Worm (Caenorhabditis elegans): ENCODE measurements around the gene B0454.26.
A peak's percentile ranks its signal among the peaks of the same experiment; 100 is the strongest.

B0454.26 gene

ce11 chrII:3064631-3065030 lies 26.3 kb upstream of the B0454.26 start:
- TF ChIP-seq flt-1 (GFP tag; IDR thresholded peaks at IDR 0.05), result no peak
- no peak for TF ChIP-seq ref-1 (GFP tag; conservative IDR thresholded peaks at IDR 0.05)
- TF ChIP-seq T22C8.4 (GFP tag; IDR thresholded peaks at IDR 0.05), result peak; percentile 75
- TF ChIP-seq tab-1 (GFP tag; IDR thresholded peaks at IDR 0.05), result no peak
- no peak for TF ChIP-seq cog-1 (tag; optimal IDR thresholded peaks at IDR 0.05)
- TF ChIP-seq ztf-23 (GFP tag; IDR thresholded peaks at IDR 0.05), result no peak
- TF ChIP-seq ztf-29 (GFP tag; IDR thresholded peaks at IDR 0.05), result no peak
- TF ChIP-seq med-1 (GFP tag; optimal IDR thresholded peaks at IDR 0.05; ENCODE audit: insufficient read depth), result no peak
- TF ChIP-seq klf-2 (GFP tag; conservative IDR thresholded peaks at IDR 0.05), result no peak

ce11 chrII:3063984-3064383 lies 25.6 kb upstream of the B0454.26 start:
- TF ChIP-seq med-1 (GFP tag; optimal IDR thresholded peaks at IDR 0.05; ENCODE audit: insufficient read depth), result no peak
- no peak for TF ChIP-seq tab-1 (GFP tag; IDR thresholded peaks at IDR 0.05)
- no peak for TF ChIP-seq flt-1 (GFP tag; IDR thresholded peaks at IDR 0.05)
- no peak for TF ChIP-seq ztf-23 (GFP tag; IDR thresholded peaks at IDR 0.05)
- no peak for TF ChIP-seq cog-1 (tag; optimal IDR thresholded peaks at IDR 0.05)
- TF ChIP-seq T22C8.4 (GFP tag; IDR thresholded peaks at IDR 0.05), result peak; percentile 93
- no peak for TF ChIP-seq klf-2 (GFP tag; conservative IDR thresholded peaks at IDR 0.05)
- no peak for TF ChIP-seq ztf-29 (GFP tag; IDR thresholded peaks at IDR 0.05)

ce11 chrII:3063366-3063765 lies 25.0 kb upstream of the B0454.26 start:
- no peak for TF ChIP-seq ztf-23 (GFP tag; IDR thresholded peaks at IDR 0.05)
- TF ChIP-seq T22C8.4 (GFP tag; IDR thresholded peaks at IDR 0.05), result peak; percentile 88

- TF ChIP-seq med-1 (GFP tag; optimal IDR thresholded peaks at IDR 0.05; ENCODE audit: insufficient read depth), result no peak
- no peak for TF ChIP-seq flt-1 (GFP tag; IDR thresholded peaks at IDR 0.05)
- TF ChIP-seq ztf-29 (GFP tag; IDR thresholded peaks at IDR 0.05), result no peak
- no peak for TF ChIP-seq cog-1 (tag; optimal IDR thresholded peaks at IDR 0.05)
- no peak for TF ChIP-seq ref-1 (GFP tag; conservative IDR thresholded peaks at IDR 0.05)
- TF ChIP-seq klf-2 (GFP tag; conservative IDR thresholded peaks at IDR 0.05), result no peak
- TF ChIP-seq T22C8.4 (GFP tag; IDR thresholded peaks at IDR 0.05), result peak; percentile 41
These were observed 24.5 kb upstream of the B0454.26 start for ce11 chrII:3062876-3063275.

- TF ChIP-seq klf-2 (GFP tag; conservative IDR thresholded peaks at IDR 0.05), result no peak
- peak; percentile 58 for TF ChIP-seq T22C8.4 (GFP tag; IDR thresholded peaks at IDR 0.05)
- no peak for TF ChIP-seq med-1 (GFP tag; optimal IDR thresholded peaks at IDR 0.05; ENCODE audit: insufficient read depth)
- TF ChIP-seq tab-1 (GFP tag; IDR thresholded peaks at IDR 0.05), result 0 out of 2 replicates have a peak, but pooled peaks have one; percentile 38
- no peak for TF ChIP-seq cog-1 (tag; optimal IDR thresholded peaks at IDR 0.05)
- peak; percentile 62; the same call in 1 of the 2 replicates for TF ChIP-seq flt-1 (GFP tag; IDR thresholded peaks at IDR 0.05)
- TF ChIP-seq ref-1 (GFP tag; conservative IDR thresholded peaks at IDR 0.05), result no peak
- no peak for TF ChIP-seq ztf-23 (GFP tag; IDR thresholded peaks at IDR 0.05)
- no peak for TF ChIP-seq ztf-29 (GFP tag; IDR thresholded peaks at IDR 0.05)
These were observed 23.9 kb upstream of the B0454.26 start for ce11 chrII:3062222-3062621.

- TF ChIP-seq T22C8.4 (GFP tag; IDR thresholded peaks at IDR 0.05) (no peak), ztf-29 (GFP tag; IDR thresholded peaks at IDR 0.05) (no peak), med-1 (GFP tag; optimal IDR thresholded peaks at IDR 0.05; ENCODE audit: insufficient read depth) (no peak), ztf-23 (GFP tag; IDR thresholded peaks at IDR 0.05) (no peak), ref-1 (GFP tag; conservative IDR thresholded peaks at IDR 0.05) (no peak), flt-1 (GFP tag; IDR thresholded peaks at IDR 0.05) (no peak), tab-1 (GFP tag; IDR thresholded peaks at IDR 0.05) (no peak), cog-1 (tag; optimal IDR thresholded peaks at IDR 0.05) (no peak), klf-2 (GFP tag; conservative IDR thresholded peaks at IDR 0.05) (no peak)
These were observed 23.3 kb upstream of the B0454.26 start for ce11 chrII:3061605-3062004.

ce11 chrII:3060782-3061181 lies 22.4 kb upstream of the B0454.26 start, which contains the start of gene Y25C1A.6:
TSS of gene Y25C1A.6 (plus strand) at chrII:3061082.
- TF ChIP-seq flt-1 (GFP tag; IDR thresholded peaks at IDR 0.05) (no peak), ztf-29 (GFP tag; IDR thresholded peaks at IDR 0.05) (no peak), cog-1 (tag; optimal IDR thresholded peaks at IDR 0.05) (no peak), med-1 (GFP tag; optimal IDR thresholded peaks at IDR 0.05; ENCODE audit: insufficient read depth) (no peak), tab-1 (GFP tag; IDR thresholded peaks at IDR 0.05) (no peak), T22C8.4 (GFP tag; IDR thresholded peaks at IDR 0.05) (no peak), ztf-23 (GFP tag; IDR thresholded peaks at IDR 0.05) (no peak), klf-2 (GFP tag; conservative IDR thresholded peaks at IDR 0.05) (no peak), ref-1 (GFP tag; conservative IDR thresholded peaks at IDR 0.05) (no peak)

ce11 chrII:3056266-3056872 lies 18.0 kb upstream of the B0454.26 start, which contains the start of gene lin-8:
TSS of gene lin-8 (plus strand) at chrII:3056822.
- TF ChIP-seq med-1 (GFP tag; optimal IDR thresholded peaks at IDR 0.05; ENCODE audit: insufficient read depth), result no peak

- TF ChIP-seq ref-1 (GFP tag; conservative IDR thresholded peaks at IDR 0.05) (no peak), flt-1 (GFP tag; IDR thresholded peaks at IDR 0.05) (peak; percentile 55; the same call in 1 of the 2 replicates), klf-2 (GFP tag; conservative IDR thresholded peaks at IDR 0.05) (no peak), tab-1 (GFP tag; IDR thresholded peaks at IDR 0.05) (no peak), ztf-29 (GFP tag; IDR thresholded peaks at IDR 0.05) (0 out of 2 replicates have a peak, but pooled peaks have one; percentile 21), med-1 (GFP tag; optimal IDR thresholded peaks at IDR 0.05; ENCODE audit: insufficient read depth) (no peak), cog-1 (tag; optimal IDR thresholded peaks at IDR 0.05) (no peak), ztf-23 (GFP tag; IDR thresholded peaks at IDR 0.05) (0 out of 2 replicates have a peak, but pooled peaks have one; percentile 52)
These were observed 17.2 kb upstream of the B0454.26 start for ce11 chrII:3055531-3055930.

ce11 chrII:3054622-3055021 lies 16.3 kb upstream of the B0454.26 start:
- TF ChIP-seq flt-1 (GFP tag; IDR thresholded peaks at IDR 0.05), result no peak
- no peak for TF ChIP-seq T22C8.4 (GFP tag; IDR thresholded peaks at IDR 0.05)
- TF ChIP-seq ref-1 (GFP tag; conservative IDR thresholded peaks at IDR 0.05), result no peak
- TF ChIP-seq klf-2 (GFP tag; conservative IDR thresholded peaks at IDR 0.05), result no peak
- TF ChIP-seq med-1 (GFP tag; optimal IDR thresholded peaks at IDR 0.05; ENCODE audit: insufficient read depth), result no peak
- TF ChIP-seq tab-1 (GFP tag; IDR thresholded peaks at IDR 0.05), result no peak
- no peak for TF ChIP-seq cog-1 (tag; optimal IDR thresholded peaks at IDR 0.05)
- no peak for TF ChIP-seq ztf-23 (GFP tag; IDR thresholded peaks at IDR 0.05)
- TF ChIP-seq ztf-29 (GFP tag; IDR thresholded peaks at IDR 0.05), result no peak
